Worm (Caenorhabditis elegans): Measurements from ENCODE around the gene T20G5.12.
"Not testable (repeated sequence)": the region's sequence is repeated elsewhere in the genome, so short reads cannot be mapped to it uniquely, and the experiment has no call there.

DNA sequence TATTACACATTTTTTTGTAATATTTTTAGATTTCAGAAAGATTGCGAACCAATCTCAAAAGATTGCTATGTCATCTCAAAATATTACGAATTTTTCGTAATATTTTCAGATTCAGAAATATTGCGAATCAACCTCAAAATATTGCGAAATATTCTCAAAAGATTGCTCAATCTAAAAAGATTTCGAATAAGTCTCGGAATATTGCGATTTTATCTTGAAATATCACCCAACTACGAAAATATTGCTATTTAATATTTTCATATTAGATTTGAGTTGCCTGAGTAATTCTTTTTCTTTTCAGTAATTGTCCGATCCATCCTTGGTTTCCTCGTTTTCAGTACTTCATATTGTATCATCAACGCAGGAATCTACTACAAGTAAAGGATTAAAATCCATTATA lies 20.5 kb downstream of the T20G5.12 start, which contains the start of gene Y70G10A.4:
- not testable (repeated sequence) for TF ChIP-seq mdl-1 (tag; optimal IDR thresholded peaks at IDR 0.05); nhr-237 (tag; optimal IDR thresholded peaks at IDR 0.05); aha-1 (tag; optimal IDR thresholded peaks at IDR 0.05); unc-62 (GFP tag; optimal IDR thresholded peaks at IDR 0.05); pag-3 (tag; optimal IDR thresholded peaks at IDR 0.05; ENCODE audit: borderline replicate concordance, insufficient read depth); nhr-77 (tag; optimal IDR thresholded peaks at IDR 0.05); lin-35 (GFP tag; optimal IDR thresholded peaks at IDR 0.05)
